Worm (Caenorhabditis elegans): ENCODE results near the gene C37C3.11.

ce11 chrV:7837809-7838208 lies 26.8 kb downstream of the C37C3.11 start, which contains the start of gene ttr-33:
- TF ChIP-seq T22C8.4 (GFP tag; IDR thresholded peaks at IDR 0.05), result no peak
- no peak for TF ChIP-seq flt-1 (GFP tag; IDR thresholded peaks at IDR 0.05)
- no peak for TF ChIP-seq tab-1 (GFP tag; IDR thresholded peaks at IDR 0.05)
- TF ChIP-seq med-1 (GFP tag; optimal IDR thresholded peaks at IDR 0.05; ENCODE audit: insufficient read depth), result no peak
- TF ChIP-seq cog-1 (tag; optimal IDR thresholded peaks at IDR 0.05), result no peak
- TF ChIP-seq ztf-29 (GFP tag; IDR thresholded peaks at IDR 0.05), result no peak

All from whole organism, midembryonic.